Fruit fly (Drosophila melanogaster) whole organism, embryonic: Measurements from ENCODE around the gene CG5521.

Experiments
- Aef1 ChIP-seq: fragments of 200-800 bp; sonication (Bioruptor generic); IDR thresholded peaks from 3 replicates; pipeline ENCODE4 v1.3.6; 2022; ENCODE audit warnings: missing biosample characterization, missing genetic modification characterization
- CG10543 ChIP-seq: fragments of 200-800 bp; sonication (Bioruptor generic); optimal IDR thresholded peaks from 3 replicates; lab custom pipeline; 2017; ENCODE audit warnings: missing biosample characterization, mild to moderate bottlenecking, missing genetic modification characterization, moderate library complexity
- CG10979 ChIP-seq: fragments of 200-800 bp; sonication (Bioruptor generic); optimal IDR thresholded peaks from 2 replicates; lab custom pipeline; 2018; ENCODE audit warnings: missing biosample characterization, mild to moderate bottlenecking, missing genetic modification characterization, moderate library complexity
- CG12299 ChIP-seq: fragments of 200-800 bp; sonication (Bioruptor generic); optimal IDR thresholded peaks from 2 replicates; lab custom pipeline; 2018; ENCODE audit warnings: missing biosample characterization, mild to moderate bottlenecking, missing genetic modification characterization
- CG12744 ChIP-seq: fragments of 200-800 bp; sonication (Bioruptor generic); optimal IDR thresholded peaks from 2 replicates; lab custom pipeline; 2016; ENCODE audit warnings: missing biosample characterization, missing genetic modification characterization
- CG12769 ChIP-seq: fragments of 200-800 bp; sonication (Bioruptor generic); optimal IDR thresholded peaks from 2 replicates; lab custom pipeline; 2019; ENCODE audit warnings: missing biosample characterization, mild to moderate bottlenecking, missing genetic modification characterization, moderate library complexity
- CG14014 ChIP-seq: fragments of 200-800 bp; sonication (Bioruptor generic); IDR thresholded peaks from 2 replicates; pipeline ENCODE4 v1.3.6; 2022; ENCODE audit warnings: missing biosample characterization, missing genetic modification characterization
- CG15514 ChIP-seq: fragments of 200-800 bp; sonication (Bioruptor generic); optimal IDR thresholded peaks from 3 replicates; lab custom pipeline; 2017; ENCODE audit warnings: missing biosample characterization, missing genetic modification characterization, mild to moderate bottlenecking, moderate library complexity, missing genetic modification reagents
- CG1602 ChIP-seq: fragments of 200-800 bp; sonication (Bioruptor generic); optimal IDR thresholded peaks from 3 replicates; lab custom pipeline; 2016; ENCODE audit warnings: missing biosample characterization, missing genetic modification characterization
- CG17359 ChIP-seq: fragments of 200-800 bp; sonication (Bioruptor generic); optimal IDR thresholded peaks from 3 replicates; lab custom pipeline; 2018; ENCODE audit warnings: missing biosample characterization, mild to moderate bottlenecking, missing genetic modification characterization, moderate library complexity
- CG1792 ChIP-seq: fragments of 200-800 bp; sonication (Bioruptor generic); optimal IDR thresholded peaks from 2 replicates; lab custom pipeline; 2016; ENCODE audit warnings: missing biosample characterization, missing genetic modification characterization
- CG34376 ChIP-seq: fragments of 200-800 bp; sonication (Bioruptor generic); optimal IDR thresholded peaks from 2 replicates; lab custom pipeline; 2018; ENCODE audit warnings: missing biosample characterization, mild to moderate bottlenecking, missing genetic modification characterization
- CG6765 ChIP-seq: fragments of 200-800 bp; sonication (Bioruptor generic); optimal IDR thresholded peaks from 3 replicates; lab custom pipeline; 2017; ENCODE audit warnings: missing biosample characterization, mild to moderate bottlenecking, missing genetic modification characterization
- CG7786 ChIP-seq: fragments of 200-800 bp; sonication (Bioruptor generic); optimal IDR thresholded peaks from 2 replicates; lab custom pipeline; 2016; ENCODE audit warnings: missing biosample characterization, missing genetic modification characterization
- CG8089 ChIP-seq: fragments of 200-800 bp; sonication (Bioruptor generic); optimal IDR thresholded peaks from 3 replicates; lab custom pipeline; 2016; ENCODE audit warnings: missing biosample characterization, missing genetic modification characterization
- CG9817 ChIP-seq: fragments of 200-800 bp; sonication (Bioruptor generic); optimal IDR thresholded peaks from 2 replicates; lab custom pipeline; 2018; ENCODE audit warnings: missing biosample characterization, mild to moderate bottlenecking, missing genetic modification characterization, moderate library complexity
- CG9876 ChIP-seq: fragments of 200-800 bp; sonication (Bioruptor generic); optimal IDR thresholded peaks from 2 replicates; lab custom pipeline; 2016; ENCODE audit warnings: missing biosample characterization, missing genetic modification characterization
- Chrac-16 ChIP-seq: fragments of 200-800 bp; sonication (Bioruptor generic); optimal IDR thresholded peaks from 3 replicates; lab custom pipeline; 2016; ENCODE audit warnings: missing biosample characterization, missing genetic modification characterization
- D ChIP-seq, 2 experiments: fragments of 200-800 bp in 1 of 2; fragments of >200 bp in 1 of 2; sonication (Bioruptor generic) in 1 of 2; optimal IDR thresholded peaks; 2 replicates in 1 of 2; 3 replicates in 1 of 2; lab custom pipeline; 2017; ENCODE audit warnings: mild to moderate bottlenecking in 1 of 2, missing biosample characterization in 1 of 2, missing genetic modification characterization in 1 of 2, missing genetic modification reagents in 1 of 2
- D19B ChIP-seq: fragments of 200-800 bp; sonication (Bioruptor generic); optimal IDR thresholded peaks from 2 replicates; lab custom pipeline; 2017; ENCODE audit warnings: missing biosample characterization, mild to moderate bottlenecking, missing genetic modification characterization
- Dref ChIP-seq: fragments of 200-800 bp; sonication (Bioruptor generic); IDR thresholded peaks from 2 replicates; pipeline ENCODE4 v1.3.6; 2022; ENCODE audit warnings: missing biosample characterization, missing genetic modification characterization
- E2f1 ChIP-seq: fragments of 200-800 bp; sonication (Bioruptor generic); IDR thresholded peaks from 2 replicates; pipeline ENCODE4 v1.3.6; 2022; ENCODE audit warnings: missing biosample characterization, missing genetic modification characterization
- HLH4C ChIP-seq: fragments of 200-800 bp; sonication (Bioruptor generic); IDR thresholded peaks from 3 replicates; pipeline ENCODE4 v1.3.6; 2022; ENCODE audit warnings: missing biosample characterization, missing genetic modification characterization; ENCODE audit not compliant: partially characterized antibody
- HLH54F ChIP-seq: fragments of 200-800 bp; sonication (Bioruptor generic); optimal IDR thresholded peaks from 3 replicates; lab custom pipeline; 2016; ENCODE audit warnings: missing biosample characterization, missing genetic modification characterization
- HmgD ChIP-seq: fragments of 200-800 bp; sonication (Bioruptor generic); optimal IDR thresholded peaks from 3 replicates; lab custom pipeline; 2016; ENCODE audit warnings: missing biosample characterization, missing genetic modification characterization
- Hr51 ChIP-seq, 2 experiments: fragments of 200-800 bp; sonication (Bioruptor generic); optimal IDR thresholded peaks; 2 replicates in 1 of 2; 3 replicates in 1 of 2; lab custom pipeline; 2016 to 2018; ENCODE audit warnings: missing biosample characterization in 2 of 2, missing genetic modification characterization in 2 of 2, mild to moderate bottlenecking in 1 of 2, moderate library complexity in 1 of 2
- Med ChIP-seq: fragments of 200-800 bp; sonication (Bioruptor generic); peaks from one replicate; lab custom pipeline; 2016; ENCODE audit warnings: missing biosample characterization, missing genetic modification characterization, mild to moderate bottlenecking, inconsistent platforms, moderate library complexity
- Nf-YC ChIP-seq: fragments of 200-800 bp; optimal IDR thresholded peaks from 3 replicates; lab custom pipeline; 2019; ENCODE audit warnings: missing biosample characterization, mild to moderate bottlenecking, missing genetic modification characterization, moderate library complexity
- YL-1 ChIP-seq: fragments of 200-800 bp; sonication (Bioruptor generic); optimal IDR thresholded peaks from 3 replicates; lab custom pipeline; 2017; ENCODE audit warnings: missing biosample characterization, mild to moderate bottlenecking, missing genetic modification characterization
- ac ChIP-seq: fragments of 200-800 bp; sonication (Bioruptor generic); optimal IDR thresholded peaks from 3 replicates; lab custom pipeline; 2017; ENCODE audit warnings: missing biosample characterization, mild to moderate bottlenecking, missing genetic modification characterization
- al ChIP-seq: fragments of 200-800 bp; sonication (Bioruptor generic); IDR thresholded peaks from 2 replicates; pipeline ENCODE4 v1.3.6; 2022; ENCODE audit warnings: missing biosample characterization, missing genetic modification characterization
- ap ChIP-seq: fragments of 200-800 bp; sonication (Bioruptor generic); IDR thresholded peaks from 2 replicates; pipeline ENCODE4 v1.3.6; 2022; ENCODE audit warnings: missing biosample characterization, missing genetic modification characterization
- caup ChIP-seq: fragments of 200-800 bp; sonication (Bioruptor generic); optimal IDR thresholded peaks from 3 replicates; lab custom pipeline; 2017; ENCODE audit warnings: missing biosample characterization, mild to moderate bottlenecking, missing genetic modification characterization, moderate library complexity; ENCODE audit not compliant: severe bottlenecking
- chn ChIP-seq: fragments of 200-800 bp; sonication (Bioruptor generic); optimal IDR thresholded peaks from 2 replicates; lab custom pipeline; 2016; ENCODE audit warnings: missing biosample characterization, missing genetic modification characterization
- crc ChIP-seq: fragments of 200-800 bp; sonication (Bioruptor generic); optimal IDR thresholded peaks from 2 replicates; lab custom pipeline; 2016; ENCODE audit warnings: missing biosample characterization, missing genetic modification characterization
- fd3F ChIP-seq: fragments of 200-800 bp; sonication (Bioruptor generic); optimal IDR thresholded peaks from 2 replicates; lab custom pipeline; 2018; ENCODE audit warnings: missing biosample characterization, mild to moderate bottlenecking, missing genetic modification characterization, moderate library complexity
- h ChIP-seq: fragments of >200 bp; optimal IDR thresholded peaks from 2 replicates; lab custom pipeline; 2017
- klu ChIP-seq: fragments of 200-800 bp; sonication (Bioruptor generic); IDR thresholded peaks from 2 replicates; pipeline ENCODE4 v1.3.6; 2022; ENCODE audit warnings: missing biosample characterization, missing genetic modification characterization
- knrl ChIP-seq: fragments of 200-800 bp; sonication (Bioruptor generic); IDR thresholded peaks from 3 replicates; pipeline ENCODE4 v1.3.6; 2022; ENCODE audit warnings: missing biosample characterization, missing genetic modification characterization; ENCODE audit not compliant: partially characterized antibody
- lilli ChIP-seq: fragments of 200-800 bp; sonication (Bioruptor generic); optimal IDR thresholded peaks from 3 replicates; lab custom pipeline; 2016; ENCODE audit warnings: missing biosample characterization, missing genetic modification characterization
- lov ChIP-seq, 2 experiments: fragments of 200-800 bp in 1 of 2; fragments of >200 bp in 1 of 2; sonication (Bioruptor generic) in 1 of 2; IDR thresholded peaks in 1 of 2; optimal IDR thresholded peaks in 1 of 2; 2 replicates in 1 of 2; 3 replicates in 1 of 2; pipeline versions ENCODE4 v1.3.6 to Lab custom; 2017 to 2022; ENCODE audit warnings: missing biosample characterization in 1 of 2, missing genetic modification characterization in 1 of 2
- pan ChIP-seq, 4 experiments: fragments of >200 bp in 3 of 4; fragments of 200-800 bp in 1 of 4; sonication (Bioruptor generic) in 1 of 4; optimal IDR thresholded peaks in 3 of 4; IDR thresholded peaks in 1 of 4; 2 replicates each; pipeline versions ENCODE4 v1.3.6 to Lab custom; 2017 to 2022; ENCODE audit warnings: missing biosample characterization in 2 of 4, missing genetic modification characterization in 2 of 4, mixed read lengths in 1 of 4
- peb ChIP-seq: fragments of 200-800 bp; sonication (Bioruptor generic); IDR thresholded peaks from 2 replicates; pipeline ENCODE4 v1.3.6; 2022; ENCODE audit warnings: missing biosample characterization, missing genetic modification characterization
- prd ChIP-seq, 3 experiments: fragments of >200 bp in 2 of 3; fragments of 200-800 bp in 1 of 3; sonication (Bioruptor generic) in 1 of 3; optimal IDR thresholded peaks in 2 of 3; IDR thresholded peaks in 1 of 3; 2 replicates in 2 of 3; 3 replicates in 1 of 3; pipeline versions ENCODE4 v1.3.6 to Lab custom; 2017 to 2022; ENCODE audit warnings: missing biosample characterization in 1 of 3, missing genetic modification characterization in 1 of 3
- pzg ChIP-seq: fragments of 200-800 bp; sonication (Bioruptor generic); optimal IDR thresholded peaks from 3 replicates; lab custom pipeline; 2018; ENCODE audit warnings: missing biosample characterization, mild to moderate bottlenecking, missing genetic modification characterization, moderate library complexity
- slp2 ChIP-seq: fragments of 200-800 bp; sonication (Bioruptor generic); optimal IDR thresholded peaks from 2 replicates; lab custom pipeline; 2016; ENCODE audit warnings: missing biosample characterization, missing genetic modification characterization
- stwl ChIP-seq: fragments of 200-800 bp; sonication (Bioruptor generic); optimal IDR thresholded peaks from 3 replicates; lab custom pipeline; 2018; ENCODE audit warnings: missing biosample characterization, mild to moderate bottlenecking, missing genetic modification characterization, moderate library complexity

Gene CG5521

dm6 chr3R:26954020-26954672 lies 12.6 kb upstream of the CG5521 start (continued):
- TF ChIP-seq Aef1 (GFP tag; lab: Robert Waterston, UW): peak; percentile 87
- peak; percentile 90 for TF ChIP-seq D19B (GFP tag; lab: Kevin White, UChicago)
- no peak for TF ChIP-seq slp2
- TF ChIP-seq Hr51 (GFP tag; optimal IDR thresholded peaks at IDR 0.05; lab: Kevin White, UChicago): peak in 1 of 2 experiments; percentile 90
- no peak for TF ChIP-seq CG1792
- TF ChIP-seq klu (GFP tag; lab: Robert Waterston, UW): no peak
- no peak for TF ChIP-seq ac (GFP tag; lab: Kevin White, UChicago)
- peak; percentile 32; the same call in 1 of the 2 replicates for TF ChIP-seq al (GFP tag; lab: Robert Waterston, UW)
- peak; percentile 76 for TF ChIP-seq CG1602
- peak; percentile 90 for TF ChIP-seq CG17359 (tag; lab: Kevin White, UChicago)
- TF ChIP-seq HLH54F (GFP tag; lab: Kevin White, UChicago): no peak
- TF ChIP-seq CG9876: no peak
- TF ChIP-seq lov (optimal IDR thresholded peaks at IDR 0.05; lab: Kevin White, UChicago): no peak
- TF ChIP-seq lov (GFP tag; IDR thresholded peaks at IDR 0.05; lab: Robert Waterston, UW): peak; percentile 68; the same call in 1 of the 3 replicates
- no peak for TF ChIP-seq CG7786 (GFP tag; lab: Kevin White, UChicago)
- TF ChIP-seq prd (optimal IDR thresholded peaks at IDR 0.05; lab: Kevin White, UChicago): no peak
- TF ChIP-seq prd (GFP tag; IDR thresholded peaks at IDR 0.05; lab: Robert Waterston, UW): peak; percentile 86
- no peak for TF ChIP-seq CG12744 (GFP tag; lab: Kevin White, UChicago)
- TF ChIP-seq Dref (GFP tag; lab: Robert Waterston, UW): no peak
- TF ChIP-seq HmgD (GFP tag; lab: Kevin White, UChicago): no peak
- peak; percentile 12 for TF ChIP-seq YL-1 (GFP tag; lab: Kevin White, UChicago)
- TF ChIP-seq pzg (GFP tag; lab: Kevin White, UChicago): no peak
- peak; percentile 50 for TF ChIP-seq CG14014 (GFP tag; lab: Robert Waterston, UW)
- TF ChIP-seq Med (GFP tag; lab: Kevin White, UChicago): peak; percentile 81
- TF ChIP-seq CG8089 (GFP tag; lab: Kevin White, UChicago): no peak
- no peak for TF ChIP-seq pan (optimal IDR thresholded peaks at IDR 0.05; lab: Kevin White, UChicago)
- TF ChIP-seq pan (GFP tag; optimal IDR thresholded peaks at IDR 0.05 in 1 of 2, IDR thresholded peaks at IDR 0.05 in 1 of 2): peak in 1 of 2 experiments; percentile 87
- TF ChIP-seq h (lab: Kevin White, UChicago): no peak
- no peak for TF ChIP-seq knrl (GFP tag; lab: Robert Waterston, UW)
- TF ChIP-seq ap (GFP tag; lab: Robert Waterston, UW): peak; percentile 67
- peak; percentile 66 for TF ChIP-seq caup
- TF ChIP-seq E2f1 (GFP tag; lab: Robert Waterston, UW): peak; percentile 83
- peak; percentile 25 for TF ChIP-seq CG10543 (GFP tag; lab: Kevin White, UChicago)
- TF ChIP-seq Chrac-16 (GFP tag; lab: Kevin White, UChicago): peak; percentile 54
- no peak for TF ChIP-seq HLH4C
- no peak for TF ChIP-seq D (optimal IDR thresholded peaks at IDR 0.05; lab: Kevin White, UChicago)
- TF ChIP-seq D (GFP tag; optimal IDR thresholded peaks at IDR 0.05; lab: Kevin White, UChicago): peak; percentile 64
- peak; percentile 77 for TF ChIP-seq CG10979 (tag; lab: Kevin White, UChicago)
- no peak for TF ChIP-seq crc (GFP tag; lab: Kevin White, UChicago)
- peak; percentile 58; the same call in 1 of the 2 replicates for TF ChIP-seq peb (GFP tag; lab: Robert Waterston, UW)
- no peak for TF ChIP-seq CG34376
- TF ChIP-seq chn (GFP tag; lab: Kevin White, UChicago): no peak
- no peak for TF ChIP-seq lilli (GFP tag; lab: Kevin White, UChicago)
- no peak for TF ChIP-seq stwl (tag; lab: Kevin White, UChicago)
- TF ChIP-seq CG6765 (GFP tag; lab: Kevin White, UChicago): no peak
- peak; percentile 61 for TF ChIP-seq fd3F (GFP tag; lab: Kevin White, UChicago)
- no peak for TF ChIP-seq CG12769
- peak; percentile 23 for TF ChIP-seq CG9817 (tag; lab: Kevin White, UChicago)
- TF ChIP-seq CG15514 (GFP tag; lab: Kevin White, UChicago): peak; percentile 53
- peak; percentile 62 for TF ChIP-seq Nf-YC (tag; lab: Kevin White, UChicago)
- TF ChIP-seq CG12299: no peak
